Worm (Caenorhabditis elegans): ENCODE measurements around the gene F25E2.3.

Gene F25E2.3

DNA sequence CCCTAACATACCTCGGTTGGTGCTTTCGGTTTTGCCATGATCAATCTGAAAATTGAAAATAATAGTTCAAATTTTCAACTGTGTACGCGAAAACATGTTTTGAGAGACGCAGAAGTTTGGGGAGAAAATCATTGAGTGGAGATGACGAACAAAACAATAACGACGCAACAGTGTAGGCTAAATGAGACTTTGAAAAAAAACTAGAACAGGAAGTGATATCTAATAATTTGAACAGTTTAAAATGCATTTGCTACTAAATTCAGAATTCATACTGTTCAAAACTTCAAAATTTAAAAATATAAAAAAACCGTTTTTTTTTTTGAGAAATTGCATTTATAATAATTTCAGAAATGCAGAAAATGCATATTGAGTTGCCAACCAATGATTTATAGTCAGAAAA lies at the start of gene F25E2.3:
Gene F25E2.3, minus strand, starts transcription at position 101 of the 400 bp plus-strand sequence.
- TF ChIP-seq zip-8 (tag; optimal IDR thresholded peaks at IDR 0.05): no peak
- TF ChIP-seq nhr-2 (tag; optimal IDR thresholded peaks at IDR 0.05): no peak
- no peak for TF ChIP-seq ceh-43 (GFP tag; optimal IDR thresholded peaks at IDR 0.05)
- TF ChIP-seq M03D4.4 (tag; optimal IDR thresholded peaks at IDR 0.05): no peak
- TF ChIP-seq cnd-1 (tag; optimal IDR thresholded peaks at IDR 0.05): no peak
- no peak for TF ChIP-seq elt-3 (tag; optimal IDR thresholded peaks at IDR 0.05)
- TF ChIP-seq unc-62 (GFP tag; optimal IDR thresholded peaks at IDR 0.05): no peak
- TF ChIP-seq unc-39 (tag; optimal IDR thresholded peaks at IDR 0.05): no peak
- no peak for TF ChIP-seq nhr-12 (tag; optimal IDR thresholded peaks at IDR 0.05)
- no peak for TF ChIP-seq drap-1 (GFP tag; optimal IDR thresholded peaks at IDR 0.05)
- no peak for TF ChIP-seq nhr-28 (tag; optimal IDR thresholded peaks at IDR 0.05)
- no peak for TF ChIP-seq bed-3 (GFP tag; optimal IDR thresholded peaks at IDR 0.05)
- TF ChIP-seq sem-2 (GFP tag; optimal IDR thresholded peaks at IDR 0.05): no peak
- no peak for TF ChIP-seq flh-1 (GFP tag; optimal IDR thresholded peaks at IDR 0.05)
- no peak for TF ChIP-seq nhr-237 (tag; optimal IDR thresholded peaks at IDR 0.05)

DNA sequence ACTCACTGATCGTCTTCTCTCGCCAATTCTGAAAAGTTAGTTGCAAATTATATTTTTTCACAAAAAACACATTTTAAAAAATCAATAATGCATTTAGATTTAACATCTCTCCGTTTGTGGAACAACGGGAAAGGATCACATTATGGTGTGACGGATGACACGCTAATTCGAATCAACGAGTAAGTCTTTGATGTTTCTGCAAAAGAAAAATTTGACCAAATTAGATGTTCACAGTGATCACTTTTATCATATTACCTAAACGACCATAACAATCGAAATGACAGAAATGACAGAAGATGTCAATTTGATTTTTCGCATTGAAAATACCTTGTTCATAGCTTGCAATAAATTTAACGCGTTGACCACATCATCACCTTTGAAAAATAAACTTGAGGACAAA lies 48.4 kb upstream of the F25E2.3 start:
- no peak for TF ChIP-seq flh-1 (GFP tag; optimal IDR thresholded peaks at IDR 0.05)
- no peak for TF ChIP-seq bed-3 (GFP tag; optimal IDR thresholded peaks at IDR 0.05)
- TF ChIP-seq pha-4 (tag; optimal IDR thresholded peaks at IDR 0.05): no peak
- TF ChIP-seq lin-32 (GFP tag; optimal IDR thresholded peaks at IDR 0.05): no peak
- no peak for TF ChIP-seq ham-2 (GFP tag; optimal IDR thresholded peaks at IDR 0.05)
- TF ChIP-seq nhr-12 (tag; optimal IDR thresholded peaks at IDR 0.05): no peak
- no peak for TF ChIP-seq sptf-1 (tag; optimal IDR thresholded peaks at IDR 0.05)
- TF ChIP-seq ceh-83 (GFP tag; optimal IDR thresholded peaks at IDR 0.05): no peak
- TF ChIP-seq cnd-1 (tag; optimal IDR thresholded peaks at IDR 0.05): no peak
- no peak for TF ChIP-seq mep-1 (tag; optimal IDR thresholded peaks at IDR 0.05)
- no peak for TF ChIP-seq zip-8 (tag; optimal IDR thresholded peaks at IDR 0.05)
- TF ChIP-seq unc-62 (GFP tag; optimal IDR thresholded peaks at IDR 0.05): no peak
- TF ChIP-seq elt-1 (tag; optimal IDR thresholded peaks at IDR 0.05; ENCODE audit: borderline replicate concordance, insufficient read depth): no peak
- no peak for TF ChIP-seq mls-2 (tag; optimal IDR thresholded peaks at IDR 0.05)
- TF ChIP-seq ceh-39 (tag; optimal IDR thresholded peaks at IDR 0.05): no peak

DNA sequence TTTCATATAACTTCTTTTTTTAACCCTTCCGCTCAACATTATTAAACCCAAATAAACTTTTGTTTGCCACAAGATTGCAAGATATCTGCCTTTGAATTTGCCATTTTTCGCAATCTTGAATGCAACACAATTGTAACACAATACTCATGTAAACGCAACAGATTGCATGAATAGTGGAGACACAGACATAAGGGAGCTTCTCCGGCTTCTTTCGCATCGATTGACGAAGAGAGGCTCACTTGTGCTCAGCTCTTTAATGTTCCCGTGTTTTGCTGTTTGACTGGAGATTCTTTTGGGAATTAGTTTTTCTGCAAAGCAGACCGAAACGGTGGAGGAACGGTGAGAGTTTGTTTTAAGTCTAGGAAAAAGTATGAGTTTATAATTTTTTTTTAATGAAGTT lies 46.4 kb upstream of the F25E2.3 start, which contains the start of gene F56F10.2:
Gene F56F10.2, plus strand, starts transcription at position 215 of the 400 bp plus-strand sequence.
- TF ChIP-seq tbx-8 (GFP tag; optimal IDR thresholded peaks at IDR 0.05): no peak
- no peak for TF ChIP-seq unc-39 (tag; optimal IDR thresholded peaks at IDR 0.05)
- TF ChIP-seq ham-2 (GFP tag; optimal IDR thresholded peaks at IDR 0.05): no peak
- no peak for TF ChIP-seq mab-5 (tag; optimal IDR thresholded peaks at IDR 0.05)
- TF ChIP-seq sptf-1 (tag; optimal IDR thresholded peaks at IDR 0.05): no peak
- no peak for TF ChIP-seq unc-120 (tag; optimal IDR thresholded peaks at IDR 0.05; ENCODE audit: poor library complexity, severe bottlenecking)
- TF ChIP-seq lsy-2 (tag; optimal IDR thresholded peaks at IDR 0.05): no peak
- TF ChIP-seq nhr-237 (tag; optimal IDR thresholded peaks at IDR 0.05): no peak
- peak; percentile 90 for TF ChIP-seq ces-1 (GFP tag; optimal IDR thresholded peaks at IDR 0.05)

DNA sequence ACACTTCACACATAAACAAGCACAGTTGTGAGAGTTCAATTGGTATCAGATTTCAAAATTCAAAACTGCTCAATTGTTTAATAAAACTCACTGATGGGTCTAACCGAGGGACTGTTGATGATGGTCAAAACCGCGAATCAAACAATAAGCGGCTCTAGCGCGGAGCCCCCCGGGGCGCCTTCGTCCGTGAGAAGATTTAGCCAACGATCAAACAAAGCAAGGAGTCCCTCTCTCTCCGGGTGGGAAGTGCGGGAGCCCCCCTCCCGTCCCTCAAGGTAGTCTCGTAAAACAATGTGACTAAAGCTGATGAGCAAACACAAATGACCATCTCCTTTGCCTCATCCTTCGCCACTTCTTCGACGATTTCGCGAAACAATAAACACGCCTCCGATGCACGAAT lies 44.7 kb upstream of the F25E2.3 start:
- TF ChIP-seq sptf-1 (tag; optimal IDR thresholded peaks at IDR 0.05): no peak
- TF ChIP-seq unc-62 (GFP tag; optimal IDR thresholded peaks at IDR 0.05): no peak
- TF ChIP-seq unc-120 (tag; optimal IDR thresholded peaks at IDR 0.05; ENCODE audit: poor library complexity, severe bottlenecking): no peak
- peak; percentile 27 for TF ChIP-seq pha-4 (tag; optimal IDR thresholded peaks at IDR 0.05)
- TF ChIP-seq elt-1 (tag; optimal IDR thresholded peaks at IDR 0.05; ENCODE audit: borderline replicate concordance, insufficient read depth): no peak
- TF ChIP-seq ceh-39 (tag; optimal IDR thresholded peaks at IDR 0.05): no peak

DNA sequence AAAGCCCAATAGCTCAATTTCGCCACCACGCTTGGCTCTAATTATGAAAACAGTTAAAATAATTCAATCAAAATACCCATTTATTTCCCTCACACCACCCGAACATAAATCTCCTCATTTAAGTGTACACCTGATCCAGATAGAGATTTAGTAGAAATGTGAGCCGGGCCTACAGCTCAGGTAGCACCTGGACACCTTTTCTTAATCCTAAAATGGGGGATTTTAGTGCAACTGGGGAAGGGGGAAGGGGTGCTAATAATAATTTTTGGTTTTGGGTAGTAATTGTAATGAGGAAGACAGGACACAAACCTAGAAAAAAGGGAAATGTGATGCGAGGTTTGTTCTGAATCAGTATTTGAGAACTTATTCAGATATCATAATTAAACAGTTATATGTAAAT lies 40.6 kb upstream of the F25E2.3 start:
- TF ChIP-seq unc-62 (GFP tag; optimal IDR thresholded peaks at IDR 0.05) (no peak), ces-1 (GFP tag; optimal IDR thresholded peaks at IDR 0.05) (no peak), mab-5 (tag; optimal IDR thresholded peaks at IDR 0.05) (no peak), nhr-76 (tag; optimal IDR thresholded peaks at IDR 0.05) (no peak), nhr-2 (tag; optimal IDR thresholded peaks at IDR 0.05) (no peak), blmp-1 (tag; optimal IDR thresholded peaks at IDR 0.05) (no peak), ceh-43 (GFP tag; optimal IDR thresholded peaks at IDR 0.05) (no peak), cnd-1 (tag; optimal IDR thresholded peaks at IDR 0.05) (no peak), hlh-1 (tag; optimal IDR thresholded peaks at IDR 0.05) (no peak), ceh-83 (GFP tag; optimal IDR thresholded peaks at IDR 0.05) (no peak), lin-13 (tag; optimal IDR thresholded peaks at IDR 0.05) (no peak), elt-3 (tag; optimal IDR thresholded peaks at IDR 0.05) (no peak), nhr-12 (tag; optimal IDR thresholded peaks at IDR 0.05) (no peak), ham-2 (GFP tag; optimal IDR thresholded peaks at IDR 0.05) (no peak)

All from whole organism, mixed stage, embryonic.